Fruit fly (Drosophila melanogaster): ENCODE results near the gene robo2.
A peak's percentile ranks its signal among the peaks of the same experiment; 100 is the strongest.

robo2 gene

DNA sequence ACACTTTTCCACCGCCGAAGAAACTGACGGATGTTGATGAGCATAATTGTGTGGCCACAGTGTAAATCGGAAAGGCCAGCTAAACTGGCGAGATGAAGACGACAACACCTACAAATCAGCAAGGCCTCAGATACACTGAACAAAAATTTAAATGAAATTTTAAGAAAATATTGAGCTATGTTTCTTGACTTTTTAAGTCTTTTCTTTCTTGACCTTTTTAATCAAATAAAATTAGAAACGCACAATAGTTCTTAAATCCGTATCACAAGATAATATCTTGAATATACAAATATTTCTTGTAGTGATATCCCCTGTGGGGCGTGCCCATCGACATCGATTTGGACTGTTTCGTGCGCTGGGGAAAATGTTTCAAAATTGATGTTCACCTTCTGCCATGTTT lies 8.0 kb upstream of the robo2 start, which contains the start of gene CG43401 (continued):
- TF ChIP-seq klu (GFP tag; IDR thresholded peaks at IDR 0.05) (no peak), CG11247 (GFP tag; IDR thresholded peaks at IDR 0.05) (peak; percentile 47; the same call in 1 of the 2 replicates), chif (GFP tag; optimal IDR thresholded peaks at IDR 0.05) (peak; percentile 27 to 59), CG7556 (GFP tag; optimal IDR thresholded peaks at IDR 0.05) (peak; percentile 55), zfh2 (GFP tag; optimal IDR thresholded peaks at IDR 0.05) (no peak), CG16813 (GFP tag; IDR thresholded peaks at IDR 0.05; ENCODE audit: partially characterized antibody) (no peak), CG3281 (GFP tag; optimal IDR thresholded peaks at IDR 0.05) (no peak), CG9727 (GFP tag; optimal IDR thresholded peaks at IDR 0.05) (peak; percentile 17), disco-r (GFP tag; optimal IDR thresholded peaks at IDR 0.05) (no peak), Dip3 (GFP tag; optimal IDR thresholded peaks at IDR 0.05) (no peak), CG10274 (GFP tag; optimal IDR thresholded peaks at IDR 0.05) (no peak), yki (optimal IDR thresholded peaks at IDR 0.05) (no peak), CG12769 (tag; optimal IDR thresholded peaks at IDR 0.05) (no peak), pfk (GFP tag; optimal IDR thresholded peaks at IDR 0.05) (no peak), ase (GFP tag; IDR thresholded peaks at IDR 0.05) (0 out of 3 replicates have a peak, but pooled peaks have one; percentile 53), CG14441 (GFP tag; IDR thresholded peaks at IDR 0.05) (peak; percentile 60), CG11696 (GFP tag; IDR thresholded peaks at IDR 0.05) (no peak), CG18619 (GFP tag; optimal IDR thresholded peaks at IDR 0.05) (no peak), CG10565 (GFP tag; optimal IDR thresholded peaks at IDR 0.05) (no peak), odd (GFP tag; optimal IDR thresholded peaks at IDR 0.05) (no peak), ash1 (GFP tag; optimal IDR thresholded peaks at IDR 0.05) (no peak), BtbVII (GFP tag; optimal IDR thresholded peaks at IDR 0.05) (peak; percentile 13), BEAF-32 (GFP tag; optimal IDR thresholded peaks at IDR 0.05) (no peak), Hr3 (GFP tag; optimal IDR thresholded peaks at IDR 0.05) (peak; percentile 22), CG5180 (GFP tag; optimal IDR thresholded peaks at IDR 0.05) (no peak), CG4730 (GFP tag; IDR thresholded peaks at IDR 0.05) (peak; percentile 66), gsb-n (tag; optimal IDR thresholded peaks at IDR 0.05) (peak; percentile 37), en (GFP tag; optimal IDR thresholded peaks at IDR 0.05) (no peak), danr (GFP tag; IDR thresholded peaks at IDR 0.05) (0 out of 2 replicates have a peak, but pooled peaks have one; percentile 35), prd (optimal IDR thresholded peaks at IDR 0.05) (no peak), prd (GFP tag; IDR thresholded peaks at IDR 0.05) (peak; percentile 66), CG12744 (GFP tag; optimal IDR thresholded peaks at IDR 0.05) (no peak), CG1602 (GFP tag; optimal IDR thresholded peaks at IDR 0.05) (peak; percentile 37), Opbp (GFP tag; IDR thresholded peaks at IDR 0.05; ENCODE audit: partially characterized antibody) (no peak), lab (GFP tag; optimal IDR thresholded peaks at IDR 0.05) (peak; percentile 47), CG3065 (GFP tag; optimal IDR thresholded peaks at IDR 0.05) (no peak), crc (GFP tag; optimal IDR thresholded peaks at IDR 0.05) (peak; percentile 35), Aef1 (GFP tag; IDR thresholded peaks at IDR 0.05) (peak; percentile 50; the same call in 2 of the 3 replicates), slou (GFP tag; optimal IDR thresholded peaks at IDR 0.05) (no peak), E2f1 (GFP tag; IDR thresholded peaks at IDR 0.05) (peak; percentile 70), wdn (GFP tag; IDR thresholded peaks at IDR 0.05) (no peak), pzg (GFP tag; optimal IDR thresholded peaks at IDR 0.05) (no peak), gfzf (GFP tag; optimal IDR thresholded peaks at IDR 0.05) (no peak), tgo (GFP tag; IDR thresholded peaks at IDR 0.05) (peak; percentile 73), CG7963 (GFP tag; IDR thresholded peaks at IDR 0.05; ENCODE audit: partially characterized antibody) (no peak), Mrtf (GFP tag; IDR thresholded peaks at IDR 0.05) (0 out of 3 replicates have a peak, but pooled peaks have one; percentile 39), lmd (GFP tag; IDR thresholded peaks at IDR 0.05) (peak; percentile 54), hbn (GFP tag; IDR thresholded peaks at IDR 0.05; ENCODE audit: partially characterized antibody) (no peak), ranshi (GFP tag; IDR thresholded peaks at IDR 0.05) (peak; percentile 67; the same call in 1 of the 2 replicates), Gsc (GFP tag; IDR thresholded peaks at IDR 0.05) (no peak), Hr39 (optimal IDR thresholded peaks at IDR 0.05) (no peak), slbo (GFP tag; IDR thresholded peaks at IDR 0.05) (peak; percentile 67), sens (GFP tag) (peak; percentile 93)
